Fruit fly (Drosophila melanogaster) whole organism, embryonic: Measurements from ENCODE around the gene qjt.

Experiments used
- ATbp ChIP-seq: fragments of 200-800 bp; sonication (Bioruptor generic); optimal IDR thresholded peaks from 2 replicates; lab custom pipeline; 2017; ENCODE audit warnings: missing biosample characterization, mild to moderate bottlenecking, missing genetic modification characterization, missing genetic modification reagents
- CG12236 ChIP-seq: fragments of 200-800 bp; sonication (Bioruptor generic); optimal IDR thresholded peaks from 2 replicates; lab custom pipeline; 2016; ENCODE audit warnings: missing biosample characterization, missing genetic modification characterization
- CG1233 ChIP-seq: fragments of 200-800 bp; sonication (Bioruptor generic); optimal IDR thresholded peaks from 4 replicates; lab custom pipeline; 2018; ENCODE audit warnings: missing biosample characterization, mild to moderate bottlenecking, missing genetic modification characterization
- CG13287 ChIP-seq: fragments of 200-800 bp; sonication (Bioruptor generic); IDR thresholded peaks from 2 replicates; pipeline ENCODE4 v1.3.6; 2022; ENCODE audit warnings: missing biosample characterization, missing genetic modification characterization; ENCODE audit not compliant: partially characterized antibody
- CG15479 ChIP-seq: fragments of 200-800 bp; sonication (Bioruptor generic); optimal IDR thresholded peaks from 3 replicates; lab custom pipeline; 2019; ENCODE audit warnings: missing biosample characterization, mild to moderate bottlenecking, missing genetic modification characterization, moderate library complexity
- CG16815 ChIP-seq: fragments of 200-800 bp; sonication (Bioruptor generic); optimal IDR thresholded peaks from 3 replicates; lab custom pipeline; 2017; ENCODE audit warnings: missing biosample characterization, mild to moderate bottlenecking, missing genetic modification characterization
- CG16863 ChIP-seq: fragments of 200-800 bp; sonication (Bioruptor generic); optimal IDR thresholded peaks from 3 replicates; lab custom pipeline; 2016; ENCODE audit warnings: missing biosample characterization, missing genetic modification characterization
- CG17829 ChIP-seq: fragments of 200-800 bp; optimal IDR thresholded peaks from 2 replicates; lab custom pipeline; 2019; ENCODE audit warnings: missing biosample characterization, mild to moderate bottlenecking, missing genetic modification characterization, moderate library complexity
- CG2120 ChIP-seq: fragments of 200-800 bp; sonication (Bioruptor generic); optimal IDR thresholded peaks from 3 replicates; lab custom pipeline; 2016; ENCODE audit warnings: missing biosample characterization, missing genetic modification characterization
- CG32532 ChIP-seq: fragments of 200-800 bp; sonication (Bioruptor generic); IDR thresholded peaks from 2 replicates; pipeline ENCODE4 v1.3.6; 2022; ENCODE audit warnings: missing biosample characterization, missing genetic modification characterization
- CG32767 ChIP-seq: fragments of 200-800 bp; sonication (Bioruptor generic); IDR thresholded peaks from 2 replicates; pipeline ENCODE4 v1.3.6; 2022; ENCODE audit warnings: missing biosample characterization, missing genetic modification characterization
- CG32772 ChIP-seq: fragments of 200-800 bp; sonication (Bioruptor generic); IDR thresholded peaks from 2 replicates; pipeline ENCODE4 v1.3.6; 2022; ENCODE audit warnings: missing biosample characterization, missing genetic modification characterization
- CG34422 ChIP-seq: fragments of 200-800 bp; sonication (Bioruptor generic); IDR thresholded peaks from 3 replicates; pipeline ENCODE4 v1.3.6; 2022; ENCODE audit warnings: missing biosample characterization, missing genetic modification characterization
- CG4328 ChIP-seq: fragments of 200-800 bp; sonication (Bioruptor generic); optimal IDR thresholded peaks from 3 replicates; lab custom pipeline; 2017; ENCODE audit warnings: missing biosample characterization, missing genetic modification reagents, missing genetic modification characterization
- CG7271 ChIP-seq: fragments of 200-800 bp; sonication (Bioruptor generic); optimal IDR thresholded peaks from 2 replicates; lab custom pipeline; 2018; ENCODE audit warnings: missing biosample characterization, mild to moderate bottlenecking, missing genetic modification characterization, moderate library complexity
- CG7928 ChIP-seq: fragments of 200-800 bp; sonication (Bioruptor generic); optimal IDR thresholded peaks from 2 replicates; lab custom pipeline; 2017; ENCODE audit warnings: missing biosample characterization, mild to moderate bottlenecking, missing genetic modification characterization
- CG7987 ChIP-seq: fragments of 200-800 bp; sonication (Bioruptor generic); optimal IDR thresholded peaks from 2 replicates; lab custom pipeline; 2018; ENCODE audit warnings: missing biosample characterization, mild to moderate bottlenecking, missing genetic modification characterization, moderate library complexity
- CG8281 ChIP-seq: fragments of 200-800 bp; sonication (Bioruptor generic); optimal IDR thresholded peaks from 2 replicates; lab custom pipeline; 2018; ENCODE audit warnings: missing biosample characterization, mild to moderate bottlenecking, missing genetic modification characterization, moderate library complexity
- CG9727 ChIP-seq: fragments of 200-800 bp; sonication (Bioruptor generic); optimal IDR thresholded peaks from 3 replicates; lab custom pipeline; 2017; ENCODE audit warnings: missing biosample characterization, mild to moderate bottlenecking, missing genetic modification characterization
- Dip2 ChIP-seq: fragments of 200-800 bp; sonication (Bioruptor generic); IDR thresholded peaks from 2 replicates; pipeline ENCODE4 v1.3.6; 2022; ENCODE audit warnings: missing biosample characterization, missing genetic modification characterization
- Dip3 ChIP-seq: fragments of 200-800 bp; sonication (Bioruptor generic); optimal IDR thresholded peaks from 3 replicates; lab custom pipeline; 2016; ENCODE audit warnings: missing biosample characterization, missing genetic modification characterization
- Dref ChIP-seq: fragments of 200-800 bp; sonication (Bioruptor generic); IDR thresholded peaks from 2 replicates; pipeline ENCODE4 v1.3.6; 2022; ENCODE audit warnings: missing biosample characterization, missing genetic modification characterization
- Hr39 ChIP-seq: fragments of >200 bp; optimal IDR thresholded peaks from 2 replicates; lab custom pipeline; 2017
- Hsf ChIP-seq: fragments of 200-800 bp; sonication (Bioruptor generic); optimal IDR thresholded peaks from 3 replicates; lab custom pipeline; 2016; ENCODE audit warnings: missing biosample characterization, missing genetic modification characterization
- Mad ChIP-seq: fragments of 200-800 bp; sonication (Bioruptor generic); optimal IDR thresholded peaks from 2 replicates; lab custom pipeline; 2016; ENCODE audit warnings: missing biosample characterization, missing genetic modification characterization
- NfI ChIP-seq: fragments of 200-800 bp; sonication (Bioruptor generic); optimal IDR thresholded peaks from 3 replicates; lab custom pipeline; 2018; ENCODE audit warnings: missing biosample characterization, mild to moderate bottlenecking, missing genetic modification characterization, moderate library complexity
- Oli ChIP-seq: fragments of 200-800 bp; sonication (Bioruptor generic); optimal IDR thresholded peaks from 2 replicates; lab custom pipeline; 2018; ENCODE audit warnings: missing biosample characterization, mild to moderate bottlenecking, missing genetic modification characterization, moderate library complexity
- Opbp ChIP-seq: fragments of 200-800 bp; sonication (Bioruptor generic); IDR thresholded peaks from 3 replicates; pipeline ENCODE4 v1.3.6; 2022; ENCODE audit warnings: missing biosample characterization, missing genetic modification characterization; ENCODE audit not compliant: partially characterized antibody
- Ravus ChIP-seq: fragments of 200-800 bp; sonication (Bioruptor generic); IDR thresholded peaks from 2 replicates; pipeline ENCODE4 v1.3.6; 2022; ENCODE audit warnings: missing biosample characterization, missing genetic modification characterization
- Sry-β ChIP-seq: fragments of 200-800 bp; sonication (Bioruptor generic); optimal IDR thresholded peaks from 2 replicates; lab custom pipeline; 2018; ENCODE audit warnings: missing biosample characterization, mild to moderate bottlenecking, missing genetic modification characterization, moderate library complexity
- abd-A ChIP-seq: fragments of 200-800 bp; sonication (Bioruptor generic); optimal IDR thresholded peaks from 3 replicates; lab custom pipeline; 2019; ENCODE audit warnings: missing biosample characterization, mild to moderate bottlenecking, missing genetic modification characterization, moderate library complexity
- ara ChIP-seq: fragments of 200-800 bp; sonication (Bioruptor generic); IDR thresholded peaks from 2 replicates; pipeline ENCODE4 v1.3.6; 2022; ENCODE audit warnings: missing biosample characterization, missing genetic modification characterization
- bbx ChIP-seq: fragments of 200-800 bp; sonication (Bioruptor generic); IDR thresholded peaks from 2 replicates; pipeline ENCODE4 v1.3.6; 2022; ENCODE audit warnings: missing biosample characterization, missing genetic modification characterization; ENCODE audit not compliant: partially characterized antibody
- dati ChIP-seq: fragments of 200-800 bp; sonication (Bioruptor generic); IDR thresholded peaks from 2 replicates; pipeline ENCODE4 v1.3.6; 2022; ENCODE audit warnings: missing biosample characterization, missing genetic modification characterization
- emc ChIP-seq: fragments of 200-800 bp; sonication (Bioruptor generic); optimal IDR thresholded peaks from 2 replicates; lab custom pipeline; 2016; ENCODE audit warnings: missing biosample characterization, missing genetic modification characterization
- grau ChIP-seq: fragments of 200-800 bp; optimal IDR thresholded peaks from 3 replicates; lab custom pipeline; 2019; ENCODE audit warnings: missing biosample characterization, mild to moderate bottlenecking, missing genetic modification characterization, moderate library complexity
- hth ChIP-seq: fragments of >200 bp; optimal IDR thresholded peaks from 2 replicates; lab custom pipeline; 2017; ENCODE audit warnings: inconsistent platforms
- inv ChIP-seq: fragments of 200-800 bp; sonication (Bioruptor generic); IDR thresholded peaks from 2 replicates; pipeline ENCODE4 v1.3.6; 2022; ENCODE audit warnings: missing biosample characterization, missing genetic modification characterization; ENCODE audit not compliant: partially characterized antibody
- jing ChIP-seq: fragments of 200-800 bp; sonication (Bioruptor generic); optimal IDR thresholded peaks from 2 replicates; lab custom pipeline; 2018; ENCODE audit warnings: missing biosample characterization, mild to moderate bottlenecking, missing genetic modification characterization
- mam ChIP-seq: fragments of 200-800 bp; sonication (Bioruptor generic); optimal IDR thresholded peaks from 3 replicates; lab custom pipeline; 2016; ENCODE audit warnings: missing biosample characterization, missing genetic modification characterization
- org-1 ChIP-seq: fragments of 200-800 bp; sonication (Bioruptor generic); optimal IDR thresholded peaks from 2 replicates; lab custom pipeline; 2017; ENCODE audit warnings: missing biosample characterization, missing genetic modification characterization
- pb ChIP-seq: fragments of 200-800 bp; sonication (Bioruptor generic); optimal IDR thresholded peaks from 3 replicates; lab custom pipeline; 2016; ENCODE audit warnings: missing biosample characterization, missing genetic modification characterization
- pnt ChIP-seq: fragments of 200-800 bp; sonication (Bioruptor generic); optimal IDR thresholded peaks from 3 replicates; lab custom pipeline; 2016; ENCODE audit warnings: missing biosample characterization, missing genetic modification characterization
- so ChIP-seq: fragments of 200-800 bp; sonication (Bioruptor generic); IDR thresholded peaks from 3 replicates; pipeline ENCODE4 v1.3.6; 2022; ENCODE audit warnings: missing biosample characterization, missing genetic modification characterization
- tgo ChIP-seq: fragments of 200-800 bp; sonication (Bioruptor generic); IDR thresholded peaks from 3 replicates; pipeline ENCODE4 v1.3.6; 2022; ENCODE audit warnings: missing biosample characterization, missing genetic modification characterization
- zfh1 ChIP-seq: fragments of 200-800 bp; sonication (Bioruptor generic); IDR thresholded peaks from 3 replicates; pipeline ENCODE4 v1.3.6; 2022; ENCODE audit warnings: missing biosample characterization, missing genetic modification characterization

qjt gene

dm6 chr3L:17493807-17494404 lies 15.0 kb downstream of the qjt start (continued):
- TF ChIP-seq CG12236 (GFP tag; lab: Kevin White, UChicago) (no peak), CG7271 (tag; lab: Kevin White, UChicago) (no peak), pb (GFP tag; lab: Kevin White, UChicago) (no peak), Mad (GFP tag; lab: Kevin White, UChicago) (no peak), dati (no peak), CG8281 (tag; lab: Kevin White, UChicago) (no peak), hth (lab: Kevin White, UChicago) (no peak), CG32767 (GFP tag; lab: Robert Waterston, UW) (no peak), Oli (tag; lab: Kevin White, UChicago) (no peak), CG9727 (no peak), CG15479 (GFP tag; lab: Kevin White, UChicago) (no peak), tgo (GFP tag; lab: Robert Waterston, UW) (no peak), ara (GFP tag; lab: Robert Waterston, UW) (0 out of 2 replicates have a peak, but pooled peaks have one; percentile 32), CG4328 (GFP tag; lab: Kevin White, UChicago) (no peak), CG7928 (GFP tag; lab: Kevin White, UChicago) (no peak), CG34422 (no peak), CG13287 (GFP tag; lab: Robert Waterston, UW) (no peak), CG7987 (no peak), zfh1 (no peak), ATbp (GFP tag; lab: Kevin White, UChicago) (no peak), Dip3 (no peak), grau (tag; lab: Kevin White, UChicago) (no peak), Dref (GFP tag; lab: Robert Waterston, UW) (no peak), NfI (GFP tag; lab: Kevin White, UChicago) (no peak), pnt (GFP tag; lab: Kevin White, UChicago) (no peak), Sry-β (GFP tag; lab: Kevin White, UChicago) (no peak), CG32772 (GFP tag; lab: Robert Waterston, UW) (no peak), Dip2 (GFP tag; lab: Robert Waterston, UW) (no peak), emc (no peak), org-1 (GFP tag; lab: Kevin White, UChicago) (no peak), CG17829 (tag; lab: Kevin White, UChicago) (no peak), CG16863 (GFP tag; lab: Kevin White, UChicago) (no peak), Hsf (GFP tag; lab: Kevin White, UChicago) (no peak), Hr39 (lab: Kevin White, UChicago) (no peak), CG16815 (GFP tag; lab: Kevin White, UChicago) (no peak), Opbp (GFP tag; lab: Robert Waterston, UW) (no peak), abd-A (tag; lab: Kevin White, UChicago) (peak; percentile 73), bbx (no peak), jing (GFP tag; lab: Kevin White, UChicago) (no peak), CG32532 (GFP tag; lab: Robert Waterston, UW) (no peak), CG2120 (GFP tag; lab: Kevin White, UChicago) (no peak), CG1233 (GFP tag; lab: Kevin White, UChicago) (no peak), Ravus (GFP tag; lab: Robert Waterston, UW) (no peak), mam (GFP tag; lab: Kevin White, UChicago) (no peak), so (GFP tag; lab: Robert Waterston, UW) (no peak), inv (no peak)
- TF ChIP-seq, all 482 proteins: peak for 21
